Fruit fly (Drosophila melanogaster): ENCODE results near the gene MED14.

DNA sequence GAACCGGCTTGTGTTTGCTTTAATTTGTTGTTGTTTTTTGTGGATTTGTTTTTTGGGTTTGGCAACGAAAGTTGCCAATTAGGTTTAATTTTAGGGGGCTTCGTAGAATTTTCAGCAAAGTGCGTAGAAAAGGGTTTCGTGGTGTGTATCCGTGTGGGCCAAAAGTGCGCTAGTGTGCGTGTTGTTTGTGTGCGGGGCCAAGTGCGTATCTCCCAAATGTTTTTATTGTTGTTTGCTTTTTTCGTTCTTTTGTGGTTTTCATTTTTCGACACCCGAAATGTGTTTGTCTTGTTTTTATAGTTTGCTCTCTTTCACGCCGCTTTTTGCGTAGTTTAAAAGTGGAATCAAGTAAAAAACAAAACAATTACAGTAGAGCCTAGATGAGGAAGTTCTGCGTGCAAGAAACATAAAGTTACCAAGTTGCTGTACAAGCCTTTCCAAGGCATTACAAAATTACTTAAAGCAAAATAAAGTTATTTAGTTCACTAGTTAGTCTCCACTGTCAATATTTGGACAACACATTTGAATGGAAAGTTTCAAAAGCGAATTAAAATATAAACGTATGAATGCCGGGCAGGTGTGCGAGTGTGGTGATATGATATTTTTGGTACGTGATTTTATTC lies 46.1 kb upstream of the MED14 start:
- TF ChIP-seq usp (GFP tag; optimal IDR thresholded peaks at IDR 0.05) (no peak), Dll (optimal IDR thresholded peaks at IDR 0.05) (no peak)
